Worm (Caenorhabditis elegans) whole organism, L2 larva: ENCODE measurements around the gene C16D9.6.
A peak's percentile ranks its signal among the peaks of the same experiment; 100 is the strongest.

Experiments
- C34F6.9 ChIP-seq: fragments of 150-350 bp; optimal IDR thresholded peaks from 2 replicates; lab custom pipeline; 2014; ENCODE audit warnings: missing biosample characterization, missing genetic modification characterization
- F13H6.1 ChIP-seq: sonication (generic microtip); optimal IDR thresholded peaks from 2 replicates; lab custom pipeline; 2016; ENCODE audit warnings: missing genetic modification characterization, missing compliant biosample characterization
- R02D3.7 ChIP-seq: fragments of 150-350 bp; optimal IDR thresholded peaks from 2 replicates; lab custom pipeline; 2014; ENCODE audit warnings: missing biosample characterization, missing genetic modification characterization
- Y55F3AM.14 ChIP-seq: fragments of 200-800 bp; sonication (Bioruptor generic); optimal IDR thresholded peaks from 2 replicates; lab custom pipeline; 2018; ENCODE audit warnings: mild to moderate bottlenecking, missing genetic modification characterization, missing compliant biosample characterization
- ZK546.5 ChIP-seq: sonication (generic microtip); optimal IDR thresholded peaks from 2 replicates; lab custom pipeline; 2017; ENCODE audit warnings: missing biosample characterization, missing genetic modification characterization
- alr-1 ChIP-seq: fragments of 150-350 bp; optimal IDR thresholded peaks from 2 replicates; lab custom pipeline; 2014; ENCODE audit warnings: missing biosample characterization, missing genetic modification characterization
- aly-2 ChIP-seq: fragments of 150-350 bp; optimal IDR thresholded peaks from 2 replicates; lab custom pipeline; 2014; ENCODE audit warnings: missing biosample characterization, missing genetic modification characterization
- ama-1 ChIP-seq: fragments of 150-350 bp; optimal IDR thresholded peaks from 2 replicates; lab custom pipeline; 2018; ENCODE audit warnings: inconsistent platforms
- ceh-16 ChIP-seq: fragments of 150-350 bp; optimal IDR thresholded peaks from 2 replicates; lab custom pipeline; 2014; ENCODE audit warnings: missing biosample characterization, missing genetic modification characterization
- crh-2 ChIP-seq: sonication (generic microtip); optimal IDR thresholded peaks from 2 replicates; lab custom pipeline; 2017; ENCODE audit warnings: missing biosample characterization, missing genetic modification characterization
- dmd-4 ChIP-seq: sonication (generic microtip); optimal IDR thresholded peaks from 2 replicates; lab custom pipeline; 2017; ENCODE audit warnings: missing biosample characterization, missing genetic modification characterization
- egl-27 ChIP-seq: sonication (generic microtip); optimal IDR thresholded peaks from 3 replicates; lab custom pipeline; 2017; ENCODE audit warnings: missing biosample characterization, missing genetic modification reagents, missing genetic modification characterization
- elt-1 ChIP-seq: fragments of 150-350 bp; optimal IDR thresholded peaks from 2 replicates; lab custom pipeline; 2014; ENCODE audit warnings: missing biosample characterization, missing genetic modification characterization
- elt-3 ChIP-seq: sonication (generic microtip); optimal IDR thresholded peaks from 2 replicates; lab custom pipeline; 2017; ENCODE audit warnings: missing biosample characterization, missing genetic modification characterization
- fos-1 ChIP-seq: fragments of 150-350 bp; optimal IDR thresholded peaks from 2 replicates; lab custom pipeline; 2014; ENCODE audit warnings: missing biosample characterization, missing genetic modification characterization
- gmeb-1 ChIP-seq: fragments of 150-350 bp; optimal IDR thresholded peaks from 2 replicates; lab custom pipeline; 2014; ENCODE audit warnings: missing biosample characterization, missing genetic modification characterization
- lin-13 ChIP-seq: fragments of 150-350 bp; optimal IDR thresholded peaks from 2 replicates; lab custom pipeline; 2014; ENCODE audit warnings: missing biosample characterization, missing genetic modification reagents, missing genetic modification characterization
- lin-39 ChIP-seq: fragments of 150-350 bp; optimal IDR thresholded peaks from 2 replicates; lab custom pipeline; 2014; ENCODE audit warnings: missing biosample characterization, missing genetic modification reagents, missing genetic modification characterization
- lsy-2 ChIP-seq, 2 experiments: fragments of 150-350 bp in 1 of 2; sonication (generic microtip) in 1 of 2; optimal IDR thresholded peaks; 2 replicates each; lab custom pipeline; 2014 to 2017; ENCODE audit warnings: missing biosample characterization in 2 of 2, missing genetic modification characterization in 2 of 2
- mab-5 ChIP-seq: fragments of 150-350 bp; optimal IDR thresholded peaks from 2 replicates; lab custom pipeline; 2014; ENCODE audit warnings: missing biosample characterization, missing genetic modification characterization
- mbf-1 ChIP-seq: sonication (generic microtip); optimal IDR thresholded peaks from 2 replicates; lab custom pipeline; 2017; ENCODE audit warnings: missing biosample characterization, missing genetic modification characterization
- mdl-1 ChIP-seq, 2 experiments: fragments of 150-350 bp in 1 of 2; sonication (generic microtip) in 1 of 2; optimal IDR thresholded peaks; 2 replicates each; lab custom pipeline; 2017; ENCODE audit warnings: missing biosample characterization in 2 of 2, missing genetic modification characterization in 2 of 2
- nhr-10 ChIP-seq: sonication (generic microtip); optimal IDR thresholded peaks from 2 replicates; lab custom pipeline; 2017; ENCODE audit warnings: missing biosample characterization, missing genetic modification characterization
- nhr-11 ChIP-seq: fragments of 150-350 bp; optimal IDR thresholded peaks from 2 replicates; lab custom pipeline; 2014; ENCODE audit warnings: missing biosample characterization, missing genetic modification characterization
- nhr-12 ChIP-seq: fragments of 150-350 bp; optimal IDR thresholded peaks from 2 replicates; lab custom pipeline; 2014; ENCODE audit warnings: missing biosample characterization, missing genetic modification characterization
- nhr-129 ChIP-seq: fragments of 150-350 bp; optimal IDR thresholded peaks from 2 replicates; lab custom pipeline; 2014; ENCODE audit warnings: missing biosample characterization, missing genetic modification characterization
- nhr-21 ChIP-seq: fragments of 150-350 bp; optimal IDR thresholded peaks from 2 replicates; lab custom pipeline; 2014; ENCODE audit warnings: missing biosample characterization, missing genetic modification characterization
- nhr-23 ChIP-seq: fragments of 150-350 bp; optimal IDR thresholded peaks from 2 replicates; lab custom pipeline; 2014; ENCODE audit warnings: missing biosample characterization, missing genetic modification reagents, missing genetic modification characterization
- nhr-237 ChIP-seq: fragments of 150-350 bp; optimal IDR thresholded peaks from 2 replicates; lab custom pipeline; 2014; ENCODE audit warnings: missing biosample characterization, missing genetic modification characterization
- nhr-25 ChIP-seq: fragments of 150-350 bp; sonication (generic microtip); optimal IDR thresholded peaks from 3 replicates; lab custom pipeline; 2014; ENCODE audit warnings: missing biosample characterization, missing genetic modification characterization
- nhr-6 ChIP-seq: fragments of 150-350 bp; optimal IDR thresholded peaks from 2 replicates; lab custom pipeline; 2014; ENCODE audit warnings: missing biosample characterization, missing genetic modification characterization
- nhr-77 ChIP-seq: fragments of 150-350 bp; optimal IDR thresholded peaks from 2 replicates; lab custom pipeline; 2014; ENCODE audit warnings: missing biosample characterization, missing genetic modification characterization
- peb-1 ChIP-seq: fragments of 150-350 bp; optimal IDR thresholded peaks from 2 replicates; lab custom pipeline; 2014; ENCODE audit warnings: missing biosample characterization, missing genetic modification characterization
- sem-4 ChIP-seq: fragments of 150-350 bp; optimal IDR thresholded peaks from 2 replicates; lab custom pipeline; 2014; ENCODE audit warnings: missing biosample characterization, missing genetic modification reagents, missing genetic modification characterization
- sma-3 ChIP-seq: sonication (generic microtip); optimal IDR thresholded peaks from 2 replicates; lab custom pipeline; 2016; ENCODE audit warnings: missing genetic modification reagents, missing genetic modification characterization, missing compliant biosample characterization
- sma-9 ChIP-seq, 2 experiments: fragments of 150-350 bp in 1 of 2; sonication (generic microtip) in 1 of 2; optimal IDR thresholded peaks; 2 replicates each; lab custom pipeline; 2014 to 2016; ENCODE audit warnings: missing genetic modification characterization in 2 of 2, mild to moderate bottlenecking in 1 of 2, missing biosample characterization in 1 of 2, missing compliant biosample characterization in 1 of 2, missing genetic modification reagents in 1 of 2, moderate library complexity in 1 of 2
- snpc-4 ChIP-seq: fragments of 150-350 bp; optimal IDR thresholded peaks from 2 replicates; lab custom pipeline; 2014; ENCODE audit warnings: missing biosample characterization, missing genetic modification characterization
- unc-39 ChIP-seq: fragments of 150-350 bp; optimal IDR thresholded peaks from 2 replicates; lab custom pipeline; 2014; ENCODE audit warnings: missing biosample characterization, missing genetic modification characterization
- unc-55 ChIP-seq: fragments of 150-350 bp; sonication (generic microtip); optimal IDR thresholded peaks from 3 replicates; lab custom pipeline; 2014; ENCODE audit warnings: missing biosample characterization, missing genetic modification reagents, missing genetic modification characterization
- unc-62 ChIP-seq: fragments of 150-350 bp; optimal IDR thresholded peaks from 2 replicates; lab custom pipeline; 2014; ENCODE audit warnings: missing biosample characterization, missing genetic modification reagents, missing genetic modification characterization
- zag-1 ChIP-seq: fragments of 150-350 bp; optimal IDR thresholded peaks from 2 replicates; lab custom pipeline; 2014; ENCODE audit warnings: missing biosample characterization, missing genetic modification characterization
- ztf-4 ChIP-seq: fragments of 150-350 bp; optimal IDR thresholded peaks from 2 replicates; lab custom pipeline; 2014; ENCODE audit warnings: missing biosample characterization, missing genetic modification characterization

The C16D9.6 gene

DNA sequence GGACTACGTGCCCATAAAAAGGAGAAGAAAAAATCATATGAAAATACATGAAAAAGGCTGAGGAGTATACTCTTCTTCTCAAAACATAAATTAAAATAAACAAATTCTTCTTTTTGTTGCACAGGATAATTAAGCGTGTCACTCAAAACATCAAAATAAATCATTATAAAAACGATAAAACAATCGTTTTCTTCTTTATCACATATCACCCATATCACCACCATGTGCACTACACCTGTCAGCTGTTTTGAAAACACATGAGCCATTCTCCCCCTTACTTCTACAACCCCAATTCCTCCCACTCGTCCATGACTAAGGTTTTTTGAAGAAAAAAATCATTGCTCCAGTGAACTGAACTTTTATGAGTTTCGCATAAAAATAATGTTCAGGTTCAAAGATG, 2.4 kb upstream of the C16D9.6 start:
- TF ChIP-seq mab-5 (tag; lab: Kevin White, UChicago): peak; percentile 33
- TF ChIP-seq nhr-11 (tag; lab: Kevin White, UChicago): no peak
- no peak for TF ChIP-seq lin-39 (tag; lab: Kevin White, UChicago)
- no peak for TF ChIP-seq peb-1
- no peak for TF ChIP-seq ceh-16 (tag; lab: Kevin White, UChicago)
- no peak for TF ChIP-seq egl-27
- TF ChIP-seq mdl-1 (tag; optimal IDR thresholded peaks at IDR 0.05; lab: Kevin White, UChicago): no peak
- TF ChIP-seq ama-1 (lab: Kevin White, UChicago): no peak
- TF ChIP-seq nhr-77 (tag; lab: Kevin White, UChicago): no peak
- TF ChIP-seq nhr-129 (tag; lab: Kevin White, UChicago): peak; percentile 34
- no peak for TF ChIP-seq snpc-4 (tag; lab: Kevin White, UChicago)
- TF ChIP-seq alr-1 (tag; lab: Kevin White, UChicago): no peak
- TF ChIP-seq unc-39: no peak
- TF ChIP-seq elt-3 (tag; lab: Kevin White, UChicago): no peak
- no peak for TF ChIP-seq zag-1 (tag; lab: Kevin White, UChicago)
- TF ChIP-seq nhr-23 (tag; lab: Kevin White, UChicago): no peak
- no peak for TF ChIP-seq sma-3 (GFP tag; lab: Kevin White, UChicago)
- peak in 1 of 2 experiments; percentile 16 for TF ChIP-seq lsy-2 (tag; optimal IDR thresholded peaks at IDR 0.05; lab: Kevin White, UChicago)
- peak; percentile 27 for TF ChIP-seq sma-9 (GFP tag; optimal IDR thresholded peaks at IDR 0.05; lab: Kevin White, UChicago)
- TF ChIP-seq sma-9 (tag; optimal IDR thresholded peaks at IDR 0.05; lab: Kevin White, UChicago): no peak
- TF ChIP-seq dmd-4 (tag; lab: Kevin White, UChicago): no peak
- TF ChIP-seq unc-55 (GFP tag; lab: Kevin White, UChicago): no peak
- no peak for TF ChIP-seq aly-2 (tag; lab: Kevin White, UChicago)
- TF ChIP-seq gmeb-1 (tag; lab: Kevin White, UChicago): no peak
- no peak for TF ChIP-seq Y55F3AM.14 (GFP tag; lab: Kevin White, UChicago)
- TF ChIP-seq R02D3.7 (tag; lab: Kevin White, UChicago): no peak
- TF ChIP-seq nhr-12 (tag; lab: Kevin White, UChicago): no peak
- TF ChIP-seq nhr-6 (tag; lab: Kevin White, UChicago): no peak
- no peak for TF ChIP-seq C34F6.9 (tag; lab: Kevin White, UChicago)
- TF ChIP-seq lin-13 (GFP tag; lab: Kevin White, UChicago): no peak
- no peak for TF ChIP-seq elt-1

DNA sequence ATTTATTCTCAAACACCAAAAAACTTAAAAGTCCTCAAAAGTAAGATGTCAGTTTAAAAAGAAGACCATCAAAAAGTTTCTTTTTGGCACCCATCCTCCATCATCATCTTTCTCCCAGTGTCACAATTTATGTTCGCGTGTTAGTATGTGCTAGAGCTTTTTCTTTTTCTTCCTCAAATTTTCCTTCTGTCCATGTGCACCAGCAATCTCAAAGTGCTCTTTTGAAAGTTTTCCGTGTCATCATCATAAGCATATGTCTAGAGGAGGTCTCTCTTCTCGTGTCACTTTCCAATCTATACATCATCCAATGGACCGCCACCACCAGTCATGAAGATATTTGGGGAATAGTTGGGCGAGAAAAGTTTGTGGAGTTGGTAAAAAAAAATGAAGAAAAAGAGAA, 967 bp upstream of the C16D9.6 start:
- TF ChIP-seq snpc-4 (tag; lab: Kevin White, UChicago) (no peak), nhr-129 (tag; lab: Kevin White, UChicago) (peak; percentile 18), C34F6.9 (tag; lab: Kevin White, UChicago) (peak; percentile 16)

DNA sequence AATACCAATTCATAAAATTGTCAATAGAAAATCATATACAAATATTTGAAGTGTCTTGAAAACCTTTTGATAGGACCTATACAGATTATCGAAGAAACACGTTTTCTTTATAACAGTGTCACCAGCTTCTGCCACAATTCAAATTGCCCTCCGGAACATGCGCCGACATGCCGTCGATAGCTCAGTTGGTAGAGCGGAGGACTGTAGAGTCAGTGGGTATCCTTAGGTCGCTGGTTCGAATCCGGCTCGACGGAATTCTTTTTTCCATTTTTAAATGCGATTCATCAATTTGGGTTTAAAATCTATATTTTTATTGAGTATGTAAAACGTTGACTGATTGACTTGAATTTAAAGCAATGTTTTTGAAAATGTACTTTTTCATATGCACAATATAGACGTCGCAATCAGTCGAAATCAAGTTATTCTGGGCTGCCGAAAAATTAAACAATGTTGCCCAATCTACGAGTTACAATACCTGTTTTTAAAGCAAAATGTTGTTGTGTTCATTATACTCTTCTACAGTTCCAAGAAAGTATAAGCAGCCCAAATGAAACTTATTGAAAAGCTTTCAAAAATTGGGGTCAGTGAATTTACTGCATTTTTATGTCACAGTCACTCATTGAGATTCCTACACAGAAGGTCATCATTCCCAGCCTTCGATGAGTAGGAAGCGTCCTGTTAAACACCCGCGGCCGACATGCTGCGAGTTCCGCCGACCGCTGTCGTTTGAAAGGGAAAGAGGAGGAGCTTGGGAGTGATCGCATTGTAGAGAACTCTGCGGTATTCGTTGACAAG, 2.6 kb downstream of the C16D9.6 start:
- peak; percentile 2 for TF ChIP-seq ceh-16 (tag; lab: Kevin White, UChicago)
- TF ChIP-seq gmeb-1 (tag; lab: Kevin White, UChicago): peak; percentile 84
- TF ChIP-seq ZK546.5: no peak
- TF ChIP-seq Y55F3AM.14 (GFP tag; lab: Kevin White, UChicago): no peak
- TF ChIP-seq F13H6.1 (tag; lab: Kevin White, UChicago): peak; percentile 68
- TF ChIP-seq nhr-6 (tag; lab: Kevin White, UChicago): no peak
- TF ChIP-seq elt-1: no peak
- peak; percentile 19 for TF ChIP-seq mab-5 (tag; lab: Kevin White, UChicago)
- peak; percentile 3 for TF ChIP-seq nhr-77 (tag; lab: Kevin White, UChicago)
- TF ChIP-seq sma-3 (GFP tag; lab: Kevin White, UChicago): peak; percentile 92
- TF ChIP-seq mbf-1 (tag; lab: Kevin White, UChicago): no peak
- TF ChIP-seq nhr-237 (tag; lab: Kevin White, UChicago): peak; percentile 30
- peak; percentile 17 to 42 for TF ChIP-seq mdl-1 (tag; optimal IDR thresholded peaks at IDR 0.05; lab: Kevin White, UChicago)
- peak; percentile 85 for TF ChIP-seq sma-9 (GFP tag; optimal IDR thresholded peaks at IDR 0.05; lab: Kevin White, UChicago)
- no peak for TF ChIP-seq sma-9 (tag; optimal IDR thresholded peaks at IDR 0.05; lab: Kevin White, UChicago)
- TF ChIP-seq nhr-129 (tag; lab: Kevin White, UChicago): peak; percentile 51
- peak; percentile 3 for TF ChIP-seq unc-62
- TF ChIP-seq snpc-4 (tag; lab: Kevin White, UChicago): peak; percentile 98
- TF ChIP-seq elt-3 (tag; lab: Kevin White, UChicago): no peak
- TF ChIP-seq nhr-25: peak; percentile 61
- peak; percentile 42 for TF ChIP-seq ztf-4 (tag; lab: Kevin White, UChicago)
- TF ChIP-seq lsy-2 (tag; optimal IDR thresholded peaks at IDR 0.05; lab: Kevin White, UChicago): peak; percentile 46 to 56
- peak; percentile 82 for TF ChIP-seq fos-1 (tag; lab: Kevin White, UChicago)
- TF ChIP-seq lin-13 (GFP tag; lab: Kevin White, UChicago): peak; percentile 65
- TF ChIP-seq nhr-23 (tag; lab: Kevin White, UChicago): no peak
- no peak for TF ChIP-seq zag-1 (tag; lab: Kevin White, UChicago)
- peak; percentile 23 for TF ChIP-seq C34F6.9 (tag; lab: Kevin White, UChicago)
- TF ChIP-seq nhr-21: peak; percentile 77
- peak; percentile 61 for TF ChIP-seq egl-27
- TF ChIP-seq crh-2: peak; percentile 78
- TF ChIP-seq ama-1 (lab: Kevin White, UChicago): peak; percentile 97
- TF ChIP-seq sem-4 (tag; lab: Kevin White, UChicago): peak; percentile 37
- TF ChIP-seq R02D3.7 (tag; lab: Kevin White, UChicago): no peak
- TF ChIP-seq nhr-10 (tag; lab: Kevin White, UChicago): no peak
- peak; percentile 10 for TF ChIP-seq unc-55 (GFP tag; lab: Kevin White, UChicago)
